Fruit fly (Drosophila melanogaster) whole organism, embryonic: ENCODE results near the gene Yp1.

Experiments used
- Bdp1 ChIP-seq: fragments of 200-800 bp; sonication (Bioruptor generic); optimal IDR thresholded peaks from 3 replicates; lab custom pipeline; 2016; ENCODE audit warnings: missing biosample characterization, missing genetic modification characterization
- CG10431 ChIP-seq: fragments of 200-800 bp; sonication (Bioruptor generic); optimal IDR thresholded peaks from 3 replicates; lab custom pipeline; 2018; ENCODE audit warnings: missing biosample characterization, mild to moderate bottlenecking, missing genetic modification characterization
- CG11723 ChIP-seq: fragments of 200-800 bp; sonication (Bioruptor generic); optimal IDR thresholded peaks from 2 replicates; lab custom pipeline; 2017; ENCODE audit warnings: missing biosample characterization, mild to moderate bottlenecking, missing genetic modification characterization
- CG12071 ChIP-seq: fragments of 200-800 bp; sonication (Bioruptor generic); optimal IDR thresholded peaks from 3 replicates; lab custom pipeline; 2018; ENCODE audit warnings: missing biosample characterization, mild to moderate bottlenecking, missing genetic modification characterization
- CG18011 ChIP-seq: fragments of 200-800 bp; sonication (Bioruptor generic); optimal IDR thresholded peaks from 2 replicates; lab custom pipeline; 2017; ENCODE audit warnings: missing biosample characterization, missing genetic modification characterization, mild to moderate bottlenecking, moderate library complexity, missing genotype
- CG1832 ChIP-seq: fragments of 200-800 bp; sonication (Bioruptor generic); optimal IDR thresholded peaks from 2 replicates; lab custom pipeline; 2017; ENCODE audit warnings: missing biosample characterization, mild to moderate bottlenecking, missing genetic modification characterization, inconsistent platforms
- CG18764 ChIP-seq: fragments of 200-800 bp; sonication (Bioruptor generic); optimal IDR thresholded peaks from 3 replicates; lab custom pipeline; 2016; ENCODE audit warnings: missing biosample characterization, missing genetic modification characterization
- CG2120 ChIP-seq: fragments of 200-800 bp; sonication (Bioruptor generic); optimal IDR thresholded peaks from 3 replicates; lab custom pipeline; 2016; ENCODE audit warnings: missing biosample characterization, missing genetic modification characterization
- CG2712 ChIP-seq: fragments of 200-800 bp; optimal IDR thresholded peaks from 3 replicates; lab custom pipeline; 2019; ENCODE audit warnings: missing biosample characterization, mild to moderate bottlenecking, missing genetic modification characterization, moderate library complexity
- CG32772 ChIP-seq: fragments of 200-800 bp; sonication (Bioruptor generic); IDR thresholded peaks from 2 replicates; pipeline ENCODE4 v1.3.6; 2022; ENCODE audit warnings: missing biosample characterization, missing genetic modification characterization
- CG4617 ChIP-seq: fragments of 200-800 bp; sonication (Bioruptor generic); optimal IDR thresholded peaks from 3 replicates; lab custom pipeline; 2016; ENCODE audit warnings: missing biosample characterization, missing genetic modification characterization, borderline replicate concordance
- CG6254 ChIP-seq: fragments of 200-800 bp; sonication (Bioruptor generic); optimal IDR thresholded peaks from 3 replicates; lab custom pipeline; 2017; ENCODE audit warnings: mild to moderate bottlenecking, missing biosample characterization, missing genetic modification reagents, missing genetic modification characterization
- CG7556 ChIP-seq: fragments of 200-800 bp; sonication (Bioruptor generic); optimal IDR thresholded peaks from 2 replicates; lab custom pipeline; 2017; ENCODE audit warnings: missing biosample characterization, mild to moderate bottlenecking, missing genetic modification characterization
- CG7786 ChIP-seq: fragments of 200-800 bp; sonication (Bioruptor generic); optimal IDR thresholded peaks from 2 replicates; lab custom pipeline; 2016; ENCODE audit warnings: missing biosample characterization, missing genetic modification characterization
- CG7839 ChIP-seq: fragments of 200-800 bp; sonication (Bioruptor generic); optimal IDR thresholded peaks from 3 replicates; lab custom pipeline; 2018; ENCODE audit warnings: missing biosample characterization, mild to moderate bottlenecking, missing genetic modification characterization, moderate library complexity
- CG8290 ChIP-seq, 3 experiments: fragments of 200-800 bp; sonication (Bioruptor generic); optimal IDR thresholded peaks; 2 replicates each; lab custom pipeline; 2016 to 2019; ENCODE audit warnings: missing biosample characterization in 3 of 3, missing genetic modification characterization in 3 of 3, mild to moderate bottlenecking in 2 of 3, moderate library complexity in 1 of 3
- CG8944 ChIP-seq: fragments of 200-800 bp; sonication (Bioruptor generic); optimal IDR thresholded peaks from 3 replicates; lab custom pipeline; 2016; ENCODE audit warnings: missing biosample characterization, missing genetic modification characterization
- CG9797 ChIP-seq: fragments of 200-800 bp; sonication (Bioruptor generic); optimal IDR thresholded peaks from 3 replicates; lab custom pipeline; 2018; ENCODE audit warnings: missing biosample characterization, mild to moderate bottlenecking, missing genetic modification characterization
- Camta ChIP-seq: fragments of 200-800 bp; sonication (Bioruptor generic); optimal IDR thresholded peaks from 2 replicates; lab custom pipeline; 2016; ENCODE audit warnings: missing biosample characterization, missing genetic modification characterization
- Eip74EF ChIP-seq, 2 experiments: fragments of 200-800 bp in 1 of 2; fragments of >200 bp in 1 of 2; sonication (Bioruptor generic) in 1 of 2; optimal IDR thresholded peaks; 2 replicates each; lab custom pipeline; 2017 to 2019; ENCODE audit warnings: missing biosample characterization in 2 of 2, missing genetic modification characterization in 2 of 2, mild to moderate bottlenecking in 1 of 2, moderate library complexity in 1 of 2
- Elba2 ChIP-seq: fragments of 200-800 bp; sonication (Bioruptor generic); optimal IDR thresholded peaks from 3 replicates; lab custom pipeline; 2016; ENCODE audit warnings: missing biosample characterization, missing genetic modification characterization
- H15 ChIP-seq: fragments of 200-800 bp; sonication (Bioruptor generic); IDR thresholded peaks from 3 replicates; pipeline ENCODE4 v1.3.6; 2022; ENCODE audit warnings: missing biosample characterization, missing genetic modification characterization
- Hey ChIP-seq: fragments of 200-800 bp; sonication (Bioruptor generic); optimal IDR thresholded peaks from 3 replicates; lab custom pipeline; 2018; ENCODE audit warnings: missing biosample characterization, mild to moderate bottlenecking, missing genetic modification characterization
- Max ChIP-seq: fragments of 200-800 bp; sonication (Bioruptor generic); optimal IDR thresholded peaks from 2 replicates; lab custom pipeline; 2016; ENCODE audit warnings: missing biosample characterization, mild to moderate bottlenecking, missing genetic modification characterization
- Pdp1 ChIP-seq, 2 experiments: fragments of 200-800 bp; sonication (Bioruptor generic); optimal IDR thresholded peaks; 3 replicates each; lab custom pipeline; 2016; ENCODE audit warnings: missing biosample characterization in 2 of 2, missing genetic modification characterization in 2 of 2, mild to moderate bottlenecking in 1 of 2, moderate library complexity in 1 of 2
- Xbp1 ChIP-seq: fragments of 200-800 bp; sonication (Bioruptor generic); optimal IDR thresholded peaks from 3 replicates; lab custom pipeline; 2016; ENCODE audit warnings: missing biosample characterization, mild to moderate bottlenecking, missing genetic modification characterization
- abd-A ChIP-seq: fragments of 200-800 bp; sonication (Bioruptor generic); optimal IDR thresholded peaks from 3 replicates; lab custom pipeline; 2019; ENCODE audit warnings: missing biosample characterization, mild to moderate bottlenecking, missing genetic modification characterization, moderate library complexity
- ac ChIP-seq: fragments of 200-800 bp; sonication (Bioruptor generic); optimal IDR thresholded peaks from 3 replicates; lab custom pipeline; 2017; ENCODE audit warnings: missing biosample characterization, mild to moderate bottlenecking, missing genetic modification characterization
- az2 ChIP-seq: fragments of 200-800 bp; sonication (Bioruptor generic); optimal IDR thresholded peaks from 3 replicates; lab custom pipeline; 2016; ENCODE audit warnings: missing biosample characterization, missing genetic modification characterization
- bab2 ChIP-seq: fragments of 200-800 bp; sonication (Bioruptor generic); optimal IDR thresholded peaks from 2 replicates; lab custom pipeline; 2016; ENCODE audit warnings: missing biosample characterization, missing genetic modification characterization
- bigmax ChIP-seq: fragments of 200-800 bp; sonication (Bioruptor generic); optimal IDR thresholded peaks from 2 replicates; lab custom pipeline; 2018; ENCODE audit warnings: missing biosample characterization, mild to moderate bottlenecking, missing genetic modification characterization
- cg ChIP-seq: fragments of 200-800 bp; sonication (Bioruptor generic); optimal IDR thresholded peaks from 3 replicates; lab custom pipeline; 2019; ENCODE audit warnings: missing biosample characterization, mild to moderate bottlenecking, missing genetic modification characterization, moderate library complexity
- chm ChIP-seq: fragments of 200-800 bp; sonication (Bioruptor generic); IDR thresholded peaks from 2 replicates; pipeline ENCODE4 v1.3.6; 2022; ENCODE audit warnings: missing biosample characterization, missing genetic modification characterization
- crc ChIP-seq: fragments of 200-800 bp; sonication (Bioruptor generic); optimal IDR thresholded peaks from 2 replicates; lab custom pipeline; 2016; ENCODE audit warnings: missing biosample characterization, missing genetic modification characterization
- croc ChIP-seq: fragments of 200-800 bp; sonication (Bioruptor generic); conservative IDR thresholded peaks from 3 replicates; pipeline ENCODE4 v1.3.6; 2022; ENCODE audit warnings: missing biosample characterization, missing genetic modification characterization
- fu2 ChIP-seq: fragments of 200-800 bp; sonication (Bioruptor generic); optimal IDR thresholded peaks from 2 replicates; lab custom pipeline; 2016; ENCODE audit warnings: missing biosample characterization, missing genetic modification characterization
- gem ChIP-seq: fragments of 200-800 bp; sonication (Bioruptor generic); optimal IDR thresholded peaks from 2 replicates; lab custom pipeline; 2019; ENCODE audit warnings: missing biosample characterization, mild to moderate bottlenecking, missing genetic modification characterization, moderate library complexity
- kah ChIP-seq: fragments of 200-800 bp; sonication (Bioruptor generic); optimal IDR thresholded peaks from 2 replicates; lab custom pipeline; 2018; ENCODE audit warnings: missing biosample characterization, mild to moderate bottlenecking, missing genetic modification characterization
- lab ChIP-seq: fragments of 200-800 bp; sonication (Bioruptor generic); optimal IDR thresholded peaks from 3 replicates; lab custom pipeline; 2017; ENCODE audit warnings: missing biosample characterization, missing genetic modification characterization, mild to moderate bottlenecking, moderate library complexity, missing genetic modification reagents
- luna ChIP-seq: fragments of 200-800 bp; sonication (Bioruptor generic); optimal IDR thresholded peaks from 2 replicates; lab custom pipeline; 2016; ENCODE audit warnings: missing biosample characterization, missing genetic modification characterization
- prd ChIP-seq, 3 experiments: fragments of >200 bp in 2 of 3; fragments of 200-800 bp in 1 of 3; sonication (Bioruptor generic) in 1 of 3; optimal IDR thresholded peaks in 2 of 3; IDR thresholded peaks in 1 of 3; 2 replicates in 2 of 3; 3 replicates in 1 of 3; pipeline versions ENCODE4 v1.3.6 to Lab custom; 2017 to 2022; ENCODE audit warnings: missing biosample characterization in 1 of 3, missing genetic modification characterization in 1 of 3
- repo ChIP-seq: fragments of 200-800 bp; sonication (Bioruptor generic); optimal IDR thresholded peaks from 2 replicates; lab custom pipeline; 2016; ENCODE audit warnings: missing biosample characterization, missing genetic modification characterization
- rib ChIP-seq: fragments of 200-800 bp; sonication (Bioruptor generic); IDR thresholded peaks from 2 replicates; pipeline ENCODE4 v1.3.6; 2022; ENCODE audit warnings: missing biosample characterization, missing genetic modification characterization
- row ChIP-seq: fragments of 200-800 bp; sonication (Bioruptor generic); IDR thresholded peaks from 3 replicates; pipeline ENCODE4 v1.3.6; 2022; ENCODE audit warnings: missing biosample characterization, missing genetic modification characterization
- sd ChIP-seq: fragments of 200-800 bp; sonication (Bioruptor generic); optimal IDR thresholded peaks from 3 replicates; lab custom pipeline; 2018; ENCODE audit warnings: missing biosample characterization, mild to moderate bottlenecking, missing genetic modification characterization, moderate library complexity
- tio ChIP-seq: fragments of 200-800 bp; sonication (Bioruptor generic); optimal IDR thresholded peaks from 2 replicates; lab custom pipeline; 2017; ENCODE audit warnings: missing biosample characterization, missing genetic modification characterization, inconsistent platforms
- twi ChIP-seq: fragments of 200-800 bp; optimal IDR thresholded peaks from 2 replicates; lab custom pipeline; 2019; ENCODE audit warnings: missing biosample characterization, mild to moderate bottlenecking, missing genetic modification characterization, moderate library complexity
- zf30C ChIP-seq: fragments of 200-800 bp; sonication (Bioruptor generic); optimal IDR thresholded peaks from 3 replicates; lab custom pipeline; 2018; ENCODE audit warnings: missing biosample characterization, mild to moderate bottlenecking, missing genetic modification characterization

The Yp1 gene

dm6 chrX:10086095-10086888 is 32.7 kb downstream of the Yp1 start, which contains the start of the genes Naxe and RhoU (continued):
- no peak for TF ChIP-seq CG8944 (GFP tag; lab: Kevin White, UChicago)
- TF ChIP-seq Camta (GFP tag; lab: Kevin White, UChicago), result no peak
- TF ChIP-seq ac (GFP tag; lab: Kevin White, UChicago), result peak; percentile 11
- TF ChIP-seq CG1832 (GFP tag; lab: Kevin White, UChicago), result no peak
- peak; percentile 37 for TF ChIP-seq CG2712
- TF ChIP-seq CG7786 (GFP tag; lab: Kevin White, UChicago), result no peak
- TF ChIP-seq tio, result no peak
- TF ChIP-seq Eip74EF (GFP tag; optimal IDR thresholded peaks at IDR 0.05; lab: Kevin White, UChicago), result no peak
- TF ChIP-seq CG2120, result peak; percentile 56
- TF ChIP-seq crc (GFP tag; lab: Kevin White, UChicago), result no peak
- no peak for TF ChIP-seq luna
- TF ChIP-seq CG8290 (GFP tag; optimal IDR thresholded peaks at IDR 0.05; lab: Kevin White, UChicago), result peak; percentile 23
- peak in 1 of 2 experiments; percentile 68 for TF ChIP-seq CG8290 (tag; optimal IDR thresholded peaks at IDR 0.05; lab: Kevin White, UChicago)
- no peak; the same call in 1 of the 2 replicates for TF ChIP-seq CG32772 (GFP tag; lab: Robert Waterston, UW)
- TF ChIP-seq Bdp1 (GFP tag; lab: Kevin White, UChicago), result no peak
- TF ChIP-seq twi (tag; lab: Kevin White, UChicago), result no peak
- no peak for TF ChIP-seq fu2
- peak; percentile 25 for TF ChIP-seq az2 (GFP tag; lab: Kevin White, UChicago)
- TF ChIP-seq abd-A (tag; lab: Kevin White, UChicago), result no peak
- TF ChIP-seq CG7556 (GFP tag; lab: Kevin White, UChicago), result no peak
- no peak for TF ChIP-seq gem (tag; lab: Kevin White, UChicago)
- peak; percentile 12 for TF ChIP-seq CG6254
- TF ChIP-seq repo (GFP tag; lab: Kevin White, UChicago), result no peak
- peak; percentile 52 for TF ChIP-seq kah (GFP tag; lab: Kevin White, UChicago)
- peak; percentile 8 for TF ChIP-seq bab2
- no peak for TF ChIP-seq CG18011
- peak; percentile 36 for TF ChIP-seq Xbp1 (GFP tag; lab: Kevin White, UChicago)
- no peak for TF ChIP-seq CG12071
- TF ChIP-seq row (GFP tag; lab: Robert Waterston, UW), result peak; percentile 79
- peak; percentile 26 for TF ChIP-seq Max (GFP tag; lab: Kevin White, UChicago)
- TF ChIP-seq chm (GFP tag; lab: Robert Waterston, UW), result peak; percentile 76
- TF ChIP-seq Pdp1 (GFP tag; optimal IDR thresholded peaks at IDR 0.05; lab: Kevin White, UChicago), result peak; percentile 38 to 46
- TF ChIP-seq CG11723 (GFP tag; lab: Kevin White, UChicago), result no peak
- TF ChIP-seq CG9797 (GFP tag; lab: Kevin White, UChicago), result peak; percentile 92
- TF ChIP-seq bigmax (GFP tag; lab: Kevin White, UChicago), result no peak
- TF ChIP-seq Elba2 (GFP tag; lab: Kevin White, UChicago), result no peak
- peak; percentile 21 for TF ChIP-seq CG4617 (GFP tag; lab: Kevin White, UChicago)
- no peak for TF ChIP-seq croc (GFP tag; lab: Robert Waterston, UW)
- no peak for TF ChIP-seq cg (GFP tag; lab: Kevin White, UChicago)
- no peak for TF ChIP-seq H15 (GFP tag; lab: Robert Waterston, UW)
- no peak for TF ChIP-seq sd (tag; lab: Kevin White, UChicago)
- peak; percentile 1 for TF ChIP-seq zf30C (GFP tag; lab: Kevin White, UChicago)
- TF ChIP-seq CG7839 (tag; lab: Kevin White, UChicago), result no peak
- TF ChIP-seq rib (GFP tag; lab: Robert Waterston, UW), result peak; percentile 20; the same call in 1 of the 2 replicates
- no peak for TF ChIP-seq CG10431 (GFP tag; lab: Kevin White, UChicago)
- TF ChIP-seq Hey (tag; lab: Kevin White, UChicago), result no peak
- no peak for TF ChIP-seq CG18764 (GFP tag; lab: Kevin White, UChicago)
- TF ChIP-seq prd (optimal IDR thresholded peaks at IDR 0.05; lab: Kevin White, UChicago), result no peak
- TF ChIP-seq prd (GFP tag; IDR thresholded peaks at IDR 0.05; lab: Robert Waterston, UW), result peak; percentile 71; the same call in 2 of the 3 replicates
- no peak for TF ChIP-seq lab
